Fruit fly (Drosophila melanogaster) whole organism: ENCODE results near the gene pths.

Source experiments
- CG8478 ChIP-seq: fragments of >200 bp; optimal IDR thresholded peaks from 2 replicates; lab custom pipeline; 2018; ENCODE audit warnings: inconsistent platforms
- Dll ChIP-seq: fragments of >200 bp; optimal IDR thresholded peaks from 2 replicates; lab custom pipeline; 2017
- EcR ChIP-seq, 2 experiments: fragments of >200 bp; optimal IDR thresholded peaks; 2 replicates each; lab custom pipeline; 2017; ENCODE audit warnings: missing biosample characterization in 2 of 2, missing genetic modification characterization in 2 of 2, missing genetic modification reagents in 2 of 2
- pan ChIP-seq: fragments of >200 bp; optimal IDR thresholded peaks from 2 replicates; lab custom pipeline; 2017
- psq ChIP-seq: fragments of >200 bp; optimal IDR thresholded peaks from 2 replicates; lab custom pipeline; 2017
- usp ChIP-seq: fragments of >200 bp; optimal IDR thresholded peaks from 2 replicates; lab custom pipeline; 2017; ENCODE audit warnings: missing biosample characterization, missing genetic modification characterization, mixed read lengths

pths gene

DNA sequence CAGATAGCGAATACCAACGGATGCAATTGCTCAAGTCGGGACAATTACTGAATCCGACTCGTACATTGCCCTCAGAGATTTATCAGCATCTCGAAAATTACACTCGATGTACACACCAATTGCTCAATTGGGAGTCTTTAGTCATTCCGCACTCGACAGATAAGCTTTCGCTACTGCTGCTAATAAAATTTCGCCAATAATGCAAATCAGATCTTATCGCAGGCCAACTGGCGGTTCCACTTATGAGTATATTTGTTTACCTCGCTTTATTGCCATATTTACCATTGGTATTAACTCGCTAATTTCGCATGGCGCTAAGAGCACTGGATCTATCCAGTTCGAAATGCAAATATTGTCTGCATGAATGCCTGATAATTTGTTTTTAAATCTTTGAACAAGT lies 29.5 kb upstream of the pths start:
- TF ChIP-seq Dll (no peak), pan (lab: Kevin White, UChicago) (no peak), EcR (GFP tag; optimal IDR thresholded peaks at IDR 0.05; lab: Kevin White, UChicago) (peak in 1 of 2 experiments; percentile 4), psq (no peak), usp (GFP tag; lab: Kevin White, UChicago) (no peak), CG8478 (lab: Kevin White, UChicago) (no peak)

DNA sequence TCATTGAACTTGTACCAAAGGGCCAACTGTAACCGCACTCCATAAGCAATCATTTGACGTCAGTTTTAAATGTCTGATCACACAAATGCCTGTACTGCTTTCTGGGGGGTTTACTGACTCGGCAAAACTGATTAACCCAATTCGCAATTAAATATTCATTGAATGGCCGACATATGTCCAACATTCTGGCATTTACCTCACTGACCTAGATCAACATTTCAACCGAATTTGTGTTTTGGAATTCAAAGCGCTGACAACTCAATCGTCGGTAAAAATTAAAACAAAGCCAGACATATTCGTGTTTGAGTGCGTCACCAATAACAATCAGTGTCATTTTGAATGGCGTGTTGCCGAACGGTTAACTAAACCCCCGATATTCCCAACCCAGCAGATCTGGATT lies 27.3 kb upstream of the pths start:
- TF ChIP-seq CG8478 (lab: Kevin White, UChicago) (no peak), EcR (GFP tag; optimal IDR thresholded peaks at IDR 0.05; lab: Kevin White, UChicago) (no peak), Dll (no peak), pan (lab: Kevin White, UChicago) (no peak), psq (no peak), usp (GFP tag; lab: Kevin White, UChicago) (no peak)

DNA sequence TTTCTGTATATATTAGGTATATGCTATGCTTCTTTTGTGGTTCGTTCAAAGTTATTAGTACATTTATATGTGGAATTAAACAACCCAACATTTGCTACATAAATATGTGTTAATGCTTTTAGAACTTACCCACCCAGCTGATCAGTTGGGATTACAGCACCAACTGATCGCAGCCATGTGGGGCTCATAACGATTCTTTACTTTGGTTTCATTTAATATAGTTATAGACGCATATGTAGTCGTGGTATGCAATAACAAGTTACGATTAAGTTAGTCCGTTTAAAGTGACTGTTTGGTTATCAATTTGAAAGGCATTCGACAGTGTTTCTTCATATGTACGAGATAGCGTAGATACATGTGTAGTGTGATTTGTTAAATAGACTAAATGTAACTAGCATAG lies 7.3 kb upstream of the pths start:
- no peak for TF ChIP-seq CG8478 (lab: Kevin White, UChicago)

DNA sequence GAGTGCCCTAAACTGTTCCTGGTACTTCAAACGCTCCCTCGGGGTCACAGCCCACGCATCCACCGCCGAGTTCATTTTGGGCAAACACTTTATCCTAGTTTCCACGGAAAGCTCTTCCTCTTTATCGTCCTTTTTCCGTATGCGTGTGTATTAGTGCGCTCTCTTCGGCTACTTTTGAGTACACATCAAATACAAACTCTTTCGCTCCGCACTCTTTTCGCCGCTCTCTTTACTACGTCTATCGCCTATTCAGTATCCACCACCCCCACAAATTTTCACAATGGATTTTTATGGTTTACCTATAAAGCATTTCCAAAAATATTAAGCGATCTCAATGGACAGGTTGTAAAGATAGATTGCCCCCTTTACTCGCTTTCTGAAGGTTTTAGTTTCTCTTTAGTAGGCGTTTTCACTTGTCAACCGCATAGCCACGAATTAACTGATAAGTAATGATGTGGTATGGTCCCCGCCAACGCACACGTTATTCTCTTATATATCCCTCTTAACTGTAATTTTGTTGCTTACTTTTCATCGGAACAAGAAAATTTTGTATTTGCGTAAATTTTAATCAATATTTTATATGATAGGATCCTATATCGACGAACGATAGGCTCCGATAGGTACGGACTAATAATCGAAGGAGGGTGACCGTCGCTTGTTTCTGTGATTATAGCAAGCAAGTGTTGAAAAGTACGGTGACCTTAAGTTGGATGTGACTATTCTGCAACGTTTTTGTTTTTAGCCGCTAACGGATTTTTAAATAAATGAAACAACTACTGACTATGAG lies 1.1 kb upstream of the pths start, which contains the start of gene Dap160:
Gene Dap160 (minus strand): TSS at position 634 of the 787 bp plus-strand sequence.
- TF ChIP-seq usp (GFP tag; lab: Kevin White, UChicago): no peak
- TF ChIP-seq EcR (GFP tag; optimal IDR thresholded peaks at IDR 0.05; lab: Kevin White, UChicago): no peak
- no peak for TF ChIP-seq pan (lab: Kevin White, UChicago)
- no peak for TF ChIP-seq CG8478 (lab: Kevin White, UChicago)
- no peak for TF ChIP-seq Dll
- no peak for TF ChIP-seq psq

DNA sequence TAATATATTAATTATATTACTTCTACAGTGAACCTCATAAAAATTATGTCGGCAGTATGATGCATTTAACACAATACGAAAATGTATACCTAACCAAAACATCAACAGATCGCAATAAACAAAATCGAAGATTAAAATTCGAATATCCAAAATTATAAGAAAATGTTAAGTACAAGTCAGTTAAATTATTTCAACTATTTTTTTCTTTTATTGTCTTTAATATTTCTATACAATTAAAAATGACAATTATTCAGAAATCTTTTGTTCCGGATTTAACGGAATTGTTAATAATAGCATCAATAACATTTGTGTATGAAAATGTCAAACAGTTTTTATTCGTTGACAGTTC lies 554 bp upstream of the pths start:
- no peak for TF ChIP-seq pan (lab: Kevin White, UChicago)
- TF ChIP-seq usp (GFP tag; lab: Kevin White, UChicago): no peak
- TF ChIP-seq CG8478 (lab: Kevin White, UChicago): no peak
- TF ChIP-seq psq: no peak

DNA sequence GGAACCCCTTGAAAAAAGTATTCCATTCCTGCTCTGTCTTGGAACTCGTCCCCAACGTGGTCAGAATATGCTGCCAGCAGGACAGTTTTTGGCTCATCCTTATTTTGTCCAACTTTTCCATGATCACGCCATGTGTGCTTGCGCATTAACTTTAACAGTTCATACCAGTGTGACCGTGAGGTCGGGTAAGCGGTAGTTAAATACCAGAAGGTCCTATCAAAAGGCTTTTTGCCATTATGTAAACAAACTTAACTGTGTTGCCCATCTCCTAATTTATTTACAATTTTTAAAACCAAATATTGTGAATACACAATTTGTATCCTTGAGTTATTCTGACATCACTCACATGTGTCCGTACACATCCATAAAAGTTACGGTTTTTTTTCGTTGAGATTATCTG lies 5.2 kb downstream of the pths start, which contains the start of gene del:
Gene del (minus strand): TSS at position 305 of the 400 bp plus-strand sequence.
- no peak for TF ChIP-seq psq
- TF ChIP-seq EcR (GFP tag; optimal IDR thresholded peaks at IDR 0.05; lab: Kevin White, UChicago): no peak
- no peak for TF ChIP-seq CG8478 (lab: Kevin White, UChicago)
- no peak for TF ChIP-seq Dll
- TF ChIP-seq usp (GFP tag; lab: Kevin White, UChicago): no peak
- no peak for TF ChIP-seq pan (lab: Kevin White, UChicago)

DNA sequence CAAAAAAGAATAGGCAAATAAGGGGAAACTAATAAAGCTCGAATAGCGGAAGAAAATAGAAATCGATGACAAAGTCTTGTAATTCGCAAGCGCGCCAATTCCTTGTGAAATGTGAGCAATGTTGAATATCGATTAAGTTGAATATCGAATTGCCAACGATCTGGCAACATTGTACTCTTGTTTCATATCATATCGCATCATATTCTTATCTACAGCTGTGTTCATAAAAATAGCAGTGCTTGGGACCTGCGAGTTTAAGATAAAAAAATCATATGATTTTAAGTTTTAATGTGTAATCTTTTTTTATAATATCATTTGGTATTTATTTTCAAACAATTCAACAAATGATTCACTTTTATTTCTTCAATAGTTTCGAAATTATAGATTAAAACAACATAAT lies 6.0 kb downstream of the pths start:
- no peak for TF ChIP-seq CG8478 (lab: Kevin White, UChicago)
- no peak for TF ChIP-seq Dll
- no peak for TF ChIP-seq usp (GFP tag; lab: Kevin White, UChicago)
- no peak for TF ChIP-seq pan (lab: Kevin White, UChicago)
- TF ChIP-seq psq: no peak
- no peak for TF ChIP-seq EcR (GFP tag; optimal IDR thresholded peaks at IDR 0.05; lab: Kevin White, UChicago)

DNA sequence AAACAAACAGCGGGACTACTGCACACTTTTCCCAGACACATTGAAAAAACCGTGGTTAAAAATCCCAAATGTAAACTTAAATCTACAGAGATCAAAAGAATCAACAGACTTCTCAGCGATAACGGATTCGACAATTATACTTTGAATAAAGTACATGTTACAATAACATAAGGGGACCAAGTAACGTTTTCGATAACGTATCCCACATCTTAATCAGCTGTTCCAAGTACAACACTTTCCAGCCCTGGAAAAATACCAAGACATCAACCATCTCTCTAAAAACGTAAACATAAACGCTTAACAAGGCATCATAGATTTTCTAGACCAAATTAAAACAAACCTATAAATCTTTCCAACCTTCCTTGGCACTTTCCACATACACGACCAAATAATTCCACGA lies 10.8 kb downstream of the pths start:
- TF ChIP-seq EcR (GFP tag; optimal IDR thresholded peaks at IDR 0.05; lab: Kevin White, UChicago) (no peak), usp (GFP tag; lab: Kevin White, UChicago) (no peak), Dll (no peak), pan (lab: Kevin White, UChicago) (no peak)

DNA sequence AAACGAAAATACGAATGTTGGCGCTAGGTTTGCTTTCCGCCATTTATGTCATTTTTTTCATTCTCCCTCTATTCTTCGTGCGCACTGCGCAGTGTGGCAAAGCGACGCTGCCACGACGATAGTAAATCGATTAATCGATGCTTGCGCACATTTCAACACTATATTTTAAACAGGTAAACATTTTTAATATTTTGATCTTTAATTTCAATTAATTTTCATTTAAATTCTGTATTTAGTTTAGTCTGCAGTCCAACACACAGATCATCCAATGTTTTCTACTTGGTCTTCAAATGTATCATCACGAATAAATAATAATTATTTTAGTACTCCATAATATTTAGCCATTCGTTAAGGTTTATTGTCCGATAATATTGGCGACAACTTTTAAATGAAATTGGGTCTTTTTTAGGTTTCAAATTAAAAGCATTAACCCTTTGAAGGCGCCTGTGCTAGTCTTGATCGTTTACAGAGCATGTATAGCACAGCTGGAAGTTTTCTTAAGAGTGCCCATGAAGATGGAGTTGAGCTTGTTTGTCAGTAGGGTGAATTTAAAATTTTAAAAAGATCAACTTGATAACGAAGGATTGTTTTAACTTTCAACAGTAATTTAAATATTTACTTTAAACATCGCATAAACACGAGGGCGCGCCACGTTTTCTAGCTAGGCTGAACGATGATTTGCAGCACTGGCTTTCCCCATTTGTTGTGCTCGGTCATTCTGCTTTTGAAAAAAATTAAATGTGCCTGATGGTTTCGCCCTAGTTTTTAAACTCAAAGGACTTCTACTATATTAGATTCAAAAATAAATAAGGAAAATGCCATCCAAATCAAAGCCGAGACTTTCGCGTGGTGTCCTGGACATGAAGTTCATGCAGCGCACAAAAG lies 13.4 kb downstream of the pths start, which contains the start of the genes Mpp6 and E2f2:
Gene Mpp6 (plus strand): TSS at position 133 of the 885 bp plus-strand sequence.
Gene E2f2 (minus strand): TSS at position 594 of the 885 bp plus-strand sequence.
- TF ChIP-seq CG8478 (lab: Kevin White, UChicago) (no peak), psq (peak; percentile 40), pan (lab: Kevin White, UChicago) (no peak)

DNA sequence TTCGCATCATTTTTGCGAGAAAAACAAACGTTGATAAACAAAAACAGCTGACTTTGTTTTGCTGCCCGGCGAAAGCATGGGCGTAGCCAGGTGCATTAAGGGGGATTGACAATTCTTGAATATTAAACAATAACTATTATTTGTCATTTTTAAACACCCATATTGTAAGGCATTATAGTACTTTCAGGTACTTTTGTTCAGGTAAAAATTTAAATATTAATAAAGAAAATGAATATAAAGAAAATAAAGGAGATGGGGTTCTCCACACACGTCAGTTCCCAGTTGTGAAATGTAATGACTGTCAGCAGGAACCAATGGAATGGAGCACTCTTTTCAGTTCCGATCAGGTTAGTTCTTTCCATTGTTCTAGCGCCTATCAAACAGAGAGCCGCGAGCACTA lies 15.5 kb downstream of the pths start, which contains the start of the genes Coq3 and Pld3:
Gene Coq3 (minus strand): TSS at position 58 of the 400 bp plus-strand sequence.
Gene Pld3 (plus strand): TSS at position 294 of the 400 bp plus-strand sequence.
- TF ChIP-seq CG8478 (lab: Kevin White, UChicago) (no peak), psq (no peak), EcR (GFP tag; optimal IDR thresholded peaks at IDR 0.05; lab: Kevin White, UChicago) (no peak), usp (GFP tag; lab: Kevin White, UChicago) (no peak), Dll (no peak), pan (lab: Kevin White, UChicago) (no peak)

DNA sequence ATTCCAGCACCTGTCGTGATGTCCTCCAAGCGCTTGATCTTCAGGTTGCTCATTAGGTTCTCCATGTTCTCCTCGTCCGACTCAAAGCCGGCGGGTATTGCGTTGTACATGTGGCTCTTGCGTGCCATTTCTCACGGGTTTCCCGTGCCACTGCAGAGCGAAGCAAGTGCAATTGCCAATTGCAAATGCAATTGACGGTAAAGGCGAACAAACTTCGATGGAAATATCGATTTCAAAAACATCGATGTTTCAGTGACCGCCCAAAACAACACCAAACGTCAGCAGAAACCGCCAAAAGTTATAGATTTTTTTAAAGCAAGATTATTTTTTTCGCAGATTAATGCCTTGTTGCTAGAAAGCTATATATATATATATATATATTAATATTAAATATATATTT lies 19.8 kb downstream of the pths start, which contains the start of gene Nbr:
Gene Nbr (minus strand): TSS at position 209 of the 400 bp plus-strand sequence.
- TF ChIP-seq EcR (GFP tag; optimal IDR thresholded peaks at IDR 0.05; lab: Kevin White, UChicago) (no peak), pan (lab: Kevin White, UChicago) (no peak), Dll (no peak), usp (GFP tag; lab: Kevin White, UChicago) (no peak), CG8478 (lab: Kevin White, UChicago) (no peak), psq (no peak)
